Fruit fly (Drosophila melanogaster) whole organism, embryonic: ENCODE results near the gene CG17300.

Source experiments
- CG10321 ChIP-seq: fragments of 200-800 bp; sonication (Bioruptor generic); IDR thresholded peaks from 2 replicates; pipeline ENCODE4 v1.3.6; 2022; ENCODE audit warnings: missing biosample characterization, missing genetic modification characterization
- CG10543 ChIP-seq: fragments of 200-800 bp; sonication (Bioruptor generic); optimal IDR thresholded peaks from 3 replicates; lab custom pipeline; 2017; ENCODE audit warnings: missing biosample characterization, mild to moderate bottlenecking, missing genetic modification characterization, moderate library complexity
- CG10565 ChIP-seq: fragments of 200-800 bp; sonication (Bioruptor generic); optimal IDR thresholded peaks from 3 replicates; lab custom pipeline; 2016; ENCODE audit warnings: missing biosample characterization, mild to moderate bottlenecking, missing genetic modification characterization
- CG12071 ChIP-seq: fragments of 200-800 bp; sonication (Bioruptor generic); optimal IDR thresholded peaks from 3 replicates; lab custom pipeline; 2018; ENCODE audit warnings: missing biosample characterization, mild to moderate bottlenecking, missing genetic modification characterization
- CG12104 ChIP-seq: fragments of 200-800 bp; sonication (Bioruptor generic); optimal IDR thresholded peaks from 3 replicates; lab custom pipeline; 2016; ENCODE audit warnings: missing biosample characterization, missing genetic modification characterization
- CG12391 ChIP-seq: fragments of 200-800 bp; sonication (Bioruptor generic); optimal IDR thresholded peaks from 3 replicates; lab custom pipeline; 2018; ENCODE audit warnings: missing biosample characterization, mild to moderate bottlenecking, missing genetic modification characterization, moderate library complexity
- CG12659 ChIP-seq: fragments of 200-800 bp; sonication (Bioruptor generic); optimal IDR thresholded peaks from 3 replicates; lab custom pipeline; 2017; ENCODE audit warnings: mild to moderate bottlenecking, missing biosample characterization, missing genetic modification reagents, missing genetic modification characterization
- CG12744 ChIP-seq: fragments of 200-800 bp; sonication (Bioruptor generic); optimal IDR thresholded peaks from 2 replicates; lab custom pipeline; 2016; ENCODE audit warnings: missing biosample characterization, missing genetic modification characterization
- CG13287 ChIP-seq: fragments of 200-800 bp; sonication (Bioruptor generic); IDR thresholded peaks from 2 replicates; pipeline ENCODE4 v1.3.6; 2022; ENCODE audit warnings: missing biosample characterization, missing genetic modification characterization; ENCODE audit not compliant: partially characterized antibody
- CG13424 ChIP-seq: fragments of 200-800 bp; sonication (Bioruptor generic); optimal IDR thresholded peaks from 2 replicates; lab custom pipeline; 2019; ENCODE audit warnings: missing biosample characterization, mild to moderate bottlenecking, missing genetic modification characterization, moderate library complexity
- CG15514 ChIP-seq: fragments of 200-800 bp; sonication (Bioruptor generic); optimal IDR thresholded peaks from 3 replicates; lab custom pipeline; 2017; ENCODE audit warnings: missing biosample characterization, missing genetic modification characterization, mild to moderate bottlenecking, moderate library complexity, missing genetic modification reagents
- CG1792 ChIP-seq: fragments of 200-800 bp; sonication (Bioruptor generic); optimal IDR thresholded peaks from 2 replicates; lab custom pipeline; 2016; ENCODE audit warnings: missing biosample characterization, missing genetic modification characterization
- CG2889 ChIP-seq: fragments of 200-800 bp; sonication (Bioruptor generic); IDR thresholded peaks from 3 replicates; pipeline ENCODE4 v1.3.6; 2022; ENCODE audit warnings: missing biosample characterization, missing genetic modification characterization
- CG30020 ChIP-seq: fragments of 200-800 bp; optimal IDR thresholded peaks from 2 replicates; lab custom pipeline; 2019; ENCODE audit warnings: missing biosample characterization, mild to moderate bottlenecking, missing genetic modification characterization, moderate library complexity
- CG33213 ChIP-seq: fragments of 200-800 bp; sonication (Bioruptor generic); optimal IDR thresholded peaks from 3 replicates; lab custom pipeline; 2016; ENCODE audit warnings: missing biosample characterization, missing genetic modification characterization
- CG33557 ChIP-seq: fragments of 200-800 bp; sonication (Bioruptor generic); optimal IDR thresholded peaks from 2 replicates; lab custom pipeline; 2019; ENCODE audit warnings: missing biosample characterization, mild to moderate bottlenecking, missing genetic modification characterization, moderate library complexity
- CG34224 ChIP-seq: fragments of 200-800 bp; sonication (Bioruptor generic); IDR thresholded peaks from 3 replicates; pipeline ENCODE4 v1.3.6; 2022; ENCODE audit warnings: missing biosample characterization, missing genetic modification characterization; ENCODE audit not compliant: partially characterized antibody
- CG3847 ChIP-seq: fragments of 200-800 bp; sonication (Bioruptor generic); IDR thresholded peaks from 2 replicates; pipeline ENCODE4 v1.3.6; 2022; ENCODE audit warnings: missing biosample characterization, missing genetic modification characterization
- CG4707 ChIP-seq: fragments of 200-800 bp; sonication (Bioruptor generic); optimal IDR thresholded peaks from 2 replicates; lab custom pipeline; 2018; ENCODE audit warnings: missing biosample characterization, mild to moderate bottlenecking, missing genetic modification characterization, moderate library complexity
- CG6175 ChIP-seq: fragments of 200-800 bp; sonication (Bioruptor generic); IDR thresholded peaks from 3 replicates; pipeline ENCODE4 v1.3.6; 2022; ENCODE audit warnings: missing biosample characterization, missing genetic modification characterization
- CG9797 ChIP-seq: fragments of 200-800 bp; sonication (Bioruptor generic); optimal IDR thresholded peaks from 3 replicates; lab custom pipeline; 2018; ENCODE audit warnings: missing biosample characterization, mild to moderate bottlenecking, missing genetic modification characterization
- CTCF ChIP-seq: fragments of 200-800 bp; sonication (Bioruptor generic); optimal IDR thresholded peaks from 2 replicates; lab custom pipeline; 2017; ENCODE audit warnings: missing biosample characterization, mild to moderate bottlenecking, missing genetic modification characterization, moderate library complexity
- CoRest ChIP-seq: fragments of 200-800 bp; sonication (Bioruptor generic); optimal IDR thresholded peaks from 3 replicates; lab custom pipeline; 2018; ENCODE audit warnings: missing biosample characterization, mild to moderate bottlenecking, missing genetic modification characterization, moderate library complexity
- CrebB ChIP-seq: fragments of 200-800 bp; sonication (Bioruptor generic); optimal IDR thresholded peaks from 3 replicates; lab custom pipeline; 2018; ENCODE audit warnings: missing biosample characterization, mild to moderate bottlenecking, missing genetic modification characterization
- Doc3 ChIP-seq: fragments of 200-800 bp; sonication (Bioruptor generic); IDR thresholded peaks from 3 replicates; pipeline ENCODE4 v1.3.6; 2022; ENCODE audit warnings: missing biosample characterization, missing genetic modification characterization; ENCODE audit not compliant: partially characterized antibody
- Fer3 ChIP-seq: fragments of 200-800 bp; sonication (Bioruptor generic); optimal IDR thresholded peaks from 2 replicates; lab custom pipeline; 2018; ENCODE audit warnings: missing biosample characterization, mild to moderate bottlenecking, missing genetic modification characterization, moderate library complexity
- MTF-1 ChIP-seq: fragments of 200-800 bp; sonication (Bioruptor generic); optimal IDR thresholded peaks from 2 replicates; lab custom pipeline; 2018; ENCODE audit warnings: missing biosample characterization, mild to moderate bottlenecking, missing genetic modification characterization, borderline replicate concordance
- Oaz ChIP-seq: fragments of 200-800 bp; sonication (Bioruptor generic); IDR thresholded peaks from 2 replicates; pipeline ENCODE4 v1.3.6; 2022; ENCODE audit warnings: missing biosample characterization, missing genetic modification characterization
- Oli ChIP-seq: fragments of 200-800 bp; sonication (Bioruptor generic); optimal IDR thresholded peaks from 2 replicates; lab custom pipeline; 2018; ENCODE audit warnings: missing biosample characterization, mild to moderate bottlenecking, missing genetic modification characterization, moderate library complexity
- Ptx1 ChIP-seq: fragments of 200-800 bp; sonication (Bioruptor generic); IDR thresholded peaks from 2 replicates; pipeline ENCODE4 v1.3.6; 2022; ENCODE audit warnings: missing biosample characterization, missing genetic modification characterization
- Sin3A ChIP-seq: fragments of >200 bp; optimal IDR thresholded peaks from 2 replicates; lab custom pipeline; 2018
- Spps ChIP-seq: fragments of 200-800 bp; sonication (Bioruptor generic); optimal IDR thresholded peaks from 2 replicates; lab custom pipeline; 2018; ENCODE audit warnings: missing biosample characterization, mild to moderate bottlenecking, missing genetic modification characterization
- br ChIP-seq: fragments of >200 bp; optimal IDR thresholded peaks from 2 replicates; lab custom pipeline; 2017
- cato ChIP-seq: fragments of 200-800 bp; sonication (Bioruptor generic); optimal IDR thresholded peaks from 2 replicates; lab custom pipeline; 2016; ENCODE audit warnings: missing biosample characterization, missing genetic modification characterization, borderline replicate concordance
- chinmo ChIP-seq: fragments of 200-800 bp; sonication (Bioruptor generic); IDR thresholded peaks from 4 replicates; pipeline ENCODE4 v1.3.6; 2022; ENCODE audit warnings: missing biosample characterization, missing genetic modification characterization; ENCODE audit not compliant: partially characterized antibody
- chm ChIP-seq: fragments of 200-800 bp; sonication (Bioruptor generic); IDR thresholded peaks from 2 replicates; pipeline ENCODE4 v1.3.6; 2022; ENCODE audit warnings: missing biosample characterization, missing genetic modification characterization
- cwo ChIP-seq: fragments of 200-800 bp; sonication (Bioruptor generic); optimal IDR thresholded peaks from 3 replicates; lab custom pipeline; 2017; ENCODE audit warnings: missing biosample characterization, missing genetic modification characterization, mild to moderate bottlenecking, moderate library complexity, missing genetic modification reagents
- da ChIP-seq: fragments of 200-800 bp; sonication (Bioruptor generic); optimal IDR thresholded peaks from 2 replicates; lab custom pipeline; 2016; ENCODE audit warnings: missing biosample characterization, missing genetic modification characterization
- en ChIP-seq: fragments of 200-800 bp; sonication (Bioruptor generic); optimal IDR thresholded peaks from 2 replicates; lab custom pipeline; 2016; ENCODE audit warnings: missing biosample characterization, missing genetic modification characterization
- lbe ChIP-seq: fragments of 200-800 bp; sonication (Bioruptor generic); optimal IDR thresholded peaks from 2 replicates; lab custom pipeline; 2016; ENCODE audit warnings: missing biosample characterization, mild to moderate bottlenecking, missing genetic modification characterization
- nau ChIP-seq: fragments of 200-800 bp; sonication (Bioruptor generic); optimal IDR thresholded peaks from 3 replicates; lab custom pipeline; 2017; ENCODE audit warnings: missing biosample characterization, mild to moderate bottlenecking, missing genetic modification characterization, missing genetic modification reagents
- oc ChIP-seq: fragments of 200-800 bp; sonication (Bioruptor generic); optimal IDR thresholded peaks from 2 replicates; lab custom pipeline; 2018; ENCODE audit warnings: missing biosample characterization, mild to moderate bottlenecking, missing genetic modification characterization, moderate library complexity
- pb ChIP-seq: fragments of 200-800 bp; sonication (Bioruptor generic); optimal IDR thresholded peaks from 3 replicates; lab custom pipeline; 2016; ENCODE audit warnings: missing biosample characterization, missing genetic modification characterization
- pnt ChIP-seq: fragments of 200-800 bp; sonication (Bioruptor generic); optimal IDR thresholded peaks from 3 replicates; lab custom pipeline; 2016; ENCODE audit warnings: missing biosample characterization, missing genetic modification characterization
- pzg ChIP-seq: fragments of 200-800 bp; sonication (Bioruptor generic); optimal IDR thresholded peaks from 3 replicates; lab custom pipeline; 2018; ENCODE audit warnings: missing biosample characterization, mild to moderate bottlenecking, missing genetic modification characterization, moderate library complexity
- scrt ChIP-seq: fragments of 200-800 bp; sonication (Bioruptor generic); optimal IDR thresholded peaks from 2 replicates; lab custom pipeline; 2018; ENCODE audit warnings: missing biosample characterization, mild to moderate bottlenecking, missing genetic modification characterization, moderate library complexity
- sima ChIP-seq: fragments of 200-800 bp; sonication (Bioruptor generic); optimal IDR thresholded peaks from 2 replicates; lab custom pipeline; 2016; ENCODE audit warnings: missing biosample characterization, missing genetic modification characterization
- tgo ChIP-seq: fragments of 200-800 bp; sonication (Bioruptor generic); IDR thresholded peaks from 3 replicates; pipeline ENCODE4 v1.3.6; 2022; ENCODE audit warnings: missing biosample characterization, missing genetic modification characterization
- tna ChIP-seq: fragments of 200-800 bp; sonication (Bioruptor generic); IDR thresholded peaks from 2 replicates; pipeline ENCODE4 v1.3.6; 2022; ENCODE audit warnings: missing biosample characterization, missing genetic modification characterization; ENCODE audit not compliant: partially characterized antibody
- toy ChIP-seq: fragments of 200-800 bp; sonication (Bioruptor generic); IDR thresholded peaks from 2 replicates; pipeline ENCODE4 v1.3.6; 2022; ENCODE audit warnings: missing biosample characterization, missing genetic modification characterization
- zen ChIP-seq: fragments of 200-800 bp; sonication (Bioruptor generic); optimal IDR thresholded peaks from 3 replicates; lab custom pipeline; 2018; ENCODE audit warnings: missing biosample characterization, mild to moderate bottlenecking, missing genetic modification characterization, moderate library complexity

The CG17300 gene

dm6 chr3L:13044335-13044814, 42.7 kb downstream of the CG17300 start, which contains the start of gene Syx13 (continued):
- TF ChIP-seq MTF-1 (no peak), nau (no peak), CTCF (GFP tag; lab: Kevin White, UChicago) (peak; percentile 20), CG30020 (tag; lab: Kevin White, UChicago) (peak; percentile 23), CG10565 (GFP tag; lab: Kevin White, UChicago) (no peak), CoRest (tag; lab: Kevin White, UChicago) (peak; percentile 32), CG33213 (GFP tag; lab: Kevin White, UChicago) (no peak), oc (tag; lab: Kevin White, UChicago) (peak; percentile 26), CG12744 (GFP tag; lab: Kevin White, UChicago) (no peak), Oaz (GFP tag; lab: Robert Waterston, UW) (no peak), Fer3 (tag; lab: Kevin White, UChicago) (no peak), CG12071 (GFP tag; lab: Kevin White, UChicago) (no peak), CG10321 (GFP tag; lab: Robert Waterston, UW) (0 out of 2 replicates have a peak, but pooled peaks have one; percentile 6), lbe (GFP tag; lab: Kevin White, UChicago) (no peak), br (lab: Kevin White, UChicago) (no peak), CG9797 (peak; percentile 91), Sin3A (lab: Kevin White, UChicago) (peak; percentile 57), CG13424 (tag; lab: Kevin White, UChicago) (no peak), CG10543 (peak; percentile 80), CG4707 (GFP tag; lab: Kevin White, UChicago) (no peak), CG13287 (GFP tag; lab: Robert Waterston, UW) (peak; percentile 79), scrt (no peak), sima (GFP tag; lab: Kevin White, UChicago) (no peak), CG15514 (GFP tag; lab: Kevin White, UChicago) (peak; percentile 68), tna (GFP tag; lab: Robert Waterston, UW) (peak; percentile 72), pzg (GFP tag; lab: Kevin White, UChicago) (peak; percentile 87), Doc3 (peak; percentile 54; the same call in 1 of the 3 replicates), pnt (GFP tag; lab: Kevin White, UChicago) (no peak), CG12391 (peak; percentile 11), toy (GFP tag; lab: Robert Waterston, UW) (no peak), pb (GFP tag; lab: Kevin White, UChicago) (no peak), CG1792 (no peak), chinmo (peak; percentile 99), CG3847 (GFP tag; lab: Robert Waterston, UW) (peak; percentile 40; the same call in 1 of the 2 replicates), CG33557 (GFP tag; lab: Kevin White, UChicago) (peak; percentile 1), CG6175 (no peak), tgo (GFP tag; lab: Robert Waterston, UW) (no peak), Spps (tag; lab: Kevin White, UChicago) (peak; percentile 5), Oli (no peak), cato (GFP tag; lab: Kevin White, UChicago) (no peak), cwo (GFP tag; lab: Kevin White, UChicago) (peak; percentile 10), CG12104 (no peak), CG12659 (GFP tag; lab: Kevin White, UChicago) (peak; percentile 84), da (GFP tag; lab: Kevin White, UChicago) (no peak), zen (tag; lab: Kevin White, UChicago) (no peak), CrebB (tag; lab: Kevin White, UChicago) (peak; percentile 14), CG2889 (GFP tag; lab: Robert Waterston, UW) (no peak), chm (GFP tag; lab: Robert Waterston, UW) (0 out of 2 replicates have a peak, but pooled peaks have one; percentile 41), en (GFP tag; lab: Kevin White, UChicago) (no peak), CG34224 (GFP tag; lab: Robert Waterston, UW) (peak; percentile 61; the same call in 2 of the 3 replicates), Ptx1 (GFP tag; lab: Robert Waterston, UW) (no peak)
